Worm (Caenorhabditis elegans) whole organism, young adult: ENCODE results near the gene inso-1.

Source experiments
- bed-2 ChIP-seq: fragments of 200-800 bp; sonication (Bioruptor generic); IDR thresholded peaks from 2 replicates; pipeline ENCODE4 v1.3.6; 2022; ENCODE audit warnings: missing genetic modification reagents, missing genetic modification characterization, missing compliant biosample characterization
- dox-1 ChIP-seq: fragments of 200-800 bp; sonication (Bioruptor generic); IDR thresholded peaks from 2 replicates; pipeline ENCODE4 v1.3.6; 2022; ENCODE audit warnings: missing genetic modification reagents, missing genetic modification characterization, missing compliant biosample characterization
- lir-1 ChIP-seq: fragments of 200-800 bp; sonication (Bioruptor generic); conservative IDR thresholded peaks from 2 replicates; pipeline ENCODE4 v1.3.6; 2022; ENCODE audit warnings: missing genetic modification reagents, missing genetic modification characterization, missing compliant biosample characterization
- nfyb-1 ChIP-seq: fragments of 200-800 bp; sonication (Bioruptor generic); IDR thresholded peaks from 2 replicates; pipeline ENCODE4 v1.3.6; 2022; ENCODE audit warnings: missing genetic modification reagents, missing genetic modification characterization, missing compliant biosample characterization
- nhr-90 ChIP-seq: sonication (generic microtip); optimal IDR thresholded peaks from 2 replicates; lab custom pipeline; 2016; ENCODE audit warnings: missing genotype, mild to moderate bottlenecking, missing genetic modification characterization, missing compliant biosample characterization

ce11 chrX:1293471-1293870, 6.5 kb upstream of the inso-1 start:
- TF ChIP-seq lir-1 (GFP tag; lab: Robert Waterston, UW) (no peak), nfyb-1 (GFP tag; lab: Robert Waterston, UW) (no peak), bed-2 (GFP tag; lab: Robert Waterston, UW) (no peak), nhr-90 (tag; lab: Kevin White, UChicago) (no peak), dox-1 (GFP tag; lab: Robert Waterston, UW) (no peak)
